Fruit fly (Drosophila melanogaster) whole organism, wandering third instar larva: ENCODE measurements around the gene Nos.

Source experiments
- Abd-B ChIP-seq: fragments of >200 bp; optimal IDR thresholded peaks from 2 replicates; lab custom pipeline; 2017; ENCODE audit warnings: missing biosample characterization, missing genetic modification characterization
- HLH106 ChIP-seq: fragments of 200-800 bp; optimal IDR thresholded peaks from 3 replicates; lab custom pipeline; 2019; ENCODE audit warnings: missing biosample characterization, mild to moderate bottlenecking, missing genetic modification characterization, moderate library complexity
- pan ChIP-seq: fragments of >200 bp; optimal IDR thresholded peaks from 2 replicates; lab custom pipeline; 2017

dm6 chr2L:10791343-10791742, 46.0 kb downstream of the Nos start:
- peak; percentile 62 for TF ChIP-seq HLH106 (tag; lab: Kevin White, UChicago)
- no peak for TF ChIP-seq Abd-B (GFP tag; lab: Kevin White, UChicago)
- TF ChIP-seq pan (lab: Kevin White, UChicago): no peak
